Fruit fly (Drosophila melanogaster): ENCODE results near the gene CG14220.

The CG14220 gene

dm6 chrX:19631365-19631832 is 29.7 kb upstream of the CG14220 start:
- TF ChIP-seq dl (GFP tag; optimal IDR thresholded peaks at IDR 0.05; ENCODE audit: insufficient read depth in 1 of 2, partially characterized antibody in 2 of 2) (peak in 1 of 2 experiments; percentile 76), lola (GFP tag; optimal IDR thresholded peaks at IDR 0.05) (no peak), Sp1 (GFP tag; optimal IDR thresholded peaks at IDR 0.05) (peak; percentile 4), Dif (GFP tag; optimal IDR thresholded peaks at IDR 0.05; ENCODE audit: partially characterized antibody) (peak; percentile 91), br (GFP tag; optimal IDR thresholded peaks at IDR 0.05) (no peak), fru (GFP tag; optimal IDR thresholded peaks at IDR 0.05) (peak; percentile 42), foxo (GFP tag; optimal IDR thresholded peaks at IDR 0.05) (no peak), h (GFP tag; optimal IDR thresholded peaks at IDR 0.05) (no peak), GATAd (GFP tag; optimal IDR thresholded peaks at IDR 0.05) (no peak), woc (GFP tag; optimal IDR thresholded peaks at IDR 0.05) (no peak), Abd-B (GFP tag; optimal IDR thresholded peaks at IDR 0.05) (no peak), N (GFP tag; optimal IDR thresholded peaks at IDR 0.05) (peak; percentile 83), psq (GFP tag; optimal IDR thresholded peaks at IDR 0.05) (peak; percentile 33)

dm6 chrX:19625405-19625804 is 23.8 kb upstream of the CG14220 start, which contains the start of gene CG14212:
CG14212 (plus strand) TSS chrX:19625705.
- TF ChIP-seq Sp1 (GFP tag; optimal IDR thresholded peaks at IDR 0.05), result no peak
- TF ChIP-seq N (GFP tag; optimal IDR thresholded peaks at IDR 0.05), result no peak
- no peak for TF ChIP-seq Vsx2 (GFP tag; optimal IDR thresholded peaks at IDR 0.05; ENCODE audit: partially characterized antibody)
- TF ChIP-seq tai (GFP tag; optimal IDR thresholded peaks at IDR 0.05), result no peak
- TF ChIP-seq sage (GFP tag; optimal IDR thresholded peaks at IDR 0.05), result no peak
- no peak for TF ChIP-seq OdsH (GFP tag; optimal IDR thresholded peaks at IDR 0.05)
- no peak for TF ChIP-seq Mio (GFP tag; optimal IDR thresholded peaks at IDR 0.05)
- no peak for TF ChIP-seq usp (GFP tag; optimal IDR thresholded peaks at IDR 0.05)
- no peak for TF ChIP-seq ey (GFP tag; optimal IDR thresholded peaks at IDR 0.05)
- no peak for TF ChIP-seq CG32264 (GFP tag; optimal IDR thresholded peaks at IDR 0.05)
- no peak for TF ChIP-seq Abd-B (GFP tag; optimal IDR thresholded peaks at IDR 0.05)
- no peak for TF ChIP-seq Jra (GFP tag; optimal IDR thresholded peaks at IDR 0.05)
- no peak for TF ChIP-seq GATAd (GFP tag; optimal IDR thresholded peaks at IDR 0.05)
- no peak for TF ChIP-seq fru (GFP tag; optimal IDR thresholded peaks at IDR 0.05)
- no peak for TF ChIP-seq dsf (GFP tag; optimal IDR thresholded peaks at IDR 0.05; ENCODE audit: borderline replicate concordance)
- TF ChIP-seq pan (optimal IDR thresholded peaks at IDR 0.05), result no peak
- no peak for TF ChIP-seq Dfd (GFP tag; optimal IDR thresholded peaks at IDR 0.05)
- TF ChIP-seq foxo (GFP tag; optimal IDR thresholded peaks at IDR 0.05), result no peak
- TF ChIP-seq psq (GFP tag; optimal IDR thresholded peaks at IDR 0.05), result no peak
- no peak for TF ChIP-seq sv (GFP tag; optimal IDR thresholded peaks at IDR 0.05)

- TF ChIP-seq Dif (GFP tag; optimal IDR thresholded peaks at IDR 0.05; ENCODE audit: partially characterized antibody), result no peak
- no peak for TF ChIP-seq ey (GFP tag; optimal IDR thresholded peaks at IDR 0.05)
Measured at dm6 chrX:19622924-19623323, 21.3 kb upstream of the CG14220 start, which contains the start of the genes Naa20A and MKP-4. Naa20A (minus strand) TSS chrX:19623074. MKP-4 (plus strand) TSS chrX:19623114.

dm6 chrX:19621145-19621544 is 19.5 kb upstream of the CG14220 start, which contains the start of gene CG14221:
CG14221 (minus strand) TSS chrX:19621245.
- no peak for TF ChIP-seq Hnf4 (GFP tag; optimal IDR thresholded peaks at IDR 0.05)
- TF ChIP-seq Jra (GFP tag; optimal IDR thresholded peaks at IDR 0.05), result no peak
- TF ChIP-seq pan (optimal IDR thresholded peaks at IDR 0.05), result no peak
- no peak for TF ChIP-seq h (GFP tag; optimal IDR thresholded peaks at IDR 0.05)
- TF ChIP-seq N (GFP tag; optimal IDR thresholded peaks at IDR 0.05), result no peak
- TF ChIP-seq sage (GFP tag; optimal IDR thresholded peaks at IDR 0.05), result no peak
- TF ChIP-seq dl (GFP tag; optimal IDR thresholded peaks at IDR 0.05; ENCODE audit: insufficient read depth in 1 of 2, partially characterized antibody in 2 of 2), result no peak
- no peak for TF ChIP-seq Abd-B (GFP tag; optimal IDR thresholded peaks at IDR 0.05)

dm6 chrX:19618183-19618740 is 16.6 kb upstream of the CG14220 start, which contains the start of the genes Pstk and Tim9b:
Pstk (minus strand) TSS chrX:19618537.
Tim9b (minus strand) TSS chrX:19618537.
- TF ChIP-seq dmrt93B (GFP tag; optimal IDR thresholded peaks at IDR 0.05) (no peak), GATAd (GFP tag; optimal IDR thresholded peaks at IDR 0.05) (no peak), N (GFP tag; optimal IDR thresholded peaks at IDR 0.05) (no peak), rgr (GFP tag; optimal IDR thresholded peaks at IDR 0.05) (no peak), br (GFP tag; optimal IDR thresholded peaks at IDR 0.05) (no peak), Hr83 (GFP tag; optimal IDR thresholded peaks at IDR 0.05; ENCODE audit: poor library complexity, severe bottlenecking) (no peak), brk (GFP tag; optimal IDR thresholded peaks at IDR 0.05) (no peak), jim (GFP tag; optimal IDR thresholded peaks at IDR 0.05) (no peak), tai (GFP tag; optimal IDR thresholded peaks at IDR 0.05) (no peak), Myc (optimal IDR thresholded peaks at IDR 0.05) (no peak), Rel (GFP tag; optimal IDR thresholded peaks at IDR 0.05) (no peak), Rel (tag; optimal IDR thresholded peaks at IDR 0.05) (no peak), CG32264 (GFP tag; optimal IDR thresholded peaks at IDR 0.05) (no peak), Abd-B (GFP tag; optimal IDR thresholded peaks at IDR 0.05) (no peak), Sp1 (GFP tag; optimal IDR thresholded peaks at IDR 0.05) (no peak), CG9705 (GFP tag; optimal IDR thresholded peaks at IDR 0.05) (no peak), fru (GFP tag; optimal IDR thresholded peaks at IDR 0.05) (no peak), dl (GFP tag; optimal IDR thresholded peaks at IDR 0.05; ENCODE audit: insufficient read depth in 1 of 2, partially characterized antibody in 2 of 2) (no peak), lola (GFP tag; optimal IDR thresholded peaks at IDR 0.05) (no peak), usp (GFP tag; optimal IDR thresholded peaks at IDR 0.05) (no peak)

All from whole organism, wandering third instar larva.